Worm (Caenorhabditis elegans): Measurements from ENCODE around the gene C28H8.7.

Gene C28H8.7

DNA sequence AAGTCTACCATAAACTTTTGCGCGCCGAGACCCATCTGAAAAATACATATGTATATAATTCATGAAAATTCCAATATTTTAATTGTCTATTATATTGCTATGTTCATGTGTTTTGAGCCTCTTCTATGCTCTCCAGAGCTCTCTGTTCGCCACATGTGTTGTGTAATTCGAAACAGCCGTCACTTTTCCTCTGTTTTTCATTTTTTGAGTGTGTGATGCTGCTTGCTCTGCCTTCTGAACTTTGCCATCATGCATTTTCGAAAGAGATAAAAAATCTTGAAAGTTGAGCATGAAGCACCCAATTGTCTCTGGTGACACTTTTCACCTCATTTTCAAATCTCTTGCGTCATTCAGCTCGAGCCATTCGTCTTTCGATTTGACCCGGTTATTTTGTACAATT lies 14.5 kb downstream of the C28H8.7 start:
- TF ChIP-seq gei-8 (GFP tag; optimal IDR thresholded peaks at IDR 0.05): no peak
- peak in 1 of 2 experiments; percentile 87 for TF ChIP-seq unc-62 (GFP tag; optimal IDR thresholded peaks at IDR 0.05 in 1 of 2)
- no peak for TF ChIP-seq unc-62 (tag; optimal IDR thresholded peaks at IDR 0.05)

DNA sequence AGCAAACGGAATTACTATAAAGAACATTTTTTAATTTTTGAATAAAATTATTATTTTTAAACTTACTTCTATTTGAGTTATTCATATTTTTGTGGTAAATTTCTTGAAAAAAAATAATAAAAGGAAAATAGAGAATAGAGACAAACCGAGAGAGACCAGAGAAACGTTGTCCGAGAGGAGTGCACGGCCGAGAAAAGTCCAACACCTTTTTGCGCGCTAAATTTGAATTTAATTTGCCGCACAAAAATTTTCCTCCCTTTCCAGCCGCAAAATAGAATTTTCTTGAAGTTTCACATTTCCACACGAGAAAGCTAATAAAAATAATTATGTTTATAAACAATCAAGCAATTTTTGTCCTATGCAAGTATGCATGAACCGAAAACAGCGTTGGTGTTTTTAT lies 15.0 kb downstream of the C28H8.7 start, which contains the start of the genes F01F1.11 and F01F1.3:
F01F1.11 (minus strand) TSS at position 118 of the 400 bp plus-strand sequence.
F01F1.3 (plus strand) TSS at position 179 of the 400 bp plus-strand sequence.
- TF ChIP-seq duxl-1 (tag; optimal IDR thresholded peaks at IDR 0.05; ENCODE audit: poor library complexity) (peak; percentile 68), Y48G9A.11 (GFP tag; IDR thresholded peaks at IDR 0.05) (peak; percentile 72), nhr-28 (tag; optimal IDR thresholded peaks at IDR 0.05) (peak; percentile 41), hmg-1.1 (GFP tag; IDR thresholded peaks at IDR 0.05) (peak; percentile 58), nhr-42 (GFP tag; IDR thresholded peaks at IDR 0.05) (no peak), madf-9 (GFP tag; conservative IDR thresholded peaks at IDR 0.05) (peak; percentile 76), nhr-102 (tag; optimal IDR thresholded peaks at IDR 0.05) (peak; percentile 39), skn-1 (tag; optimal IDR thresholded peaks at IDR 0.05) (no peak), mes-2 (tag; optimal IDR thresholded peaks at IDR 0.05; ENCODE audit: poor library complexity, severe bottlenecking) (peak; percentile 99), daf-16 (GFP tag; optimal IDR thresholded peaks at IDR 0.05) (no peak), daf-16 (tag; optimal IDR thresholded peaks at IDR 0.05) (peak; percentile 18), tra-1 (GFP tag; IDR thresholded peaks at IDR 0.05) (0 out of 2 replicates have a peak, but pooled peaks have one; percentile 40), hlh-30 (tag; optimal IDR thresholded peaks at IDR 0.05; ENCODE audit: insufficient read depth) (peak; percentile 53), nhr-48 (tag; optimal IDR thresholded peaks at IDR 0.05) (peak; percentile 9), dmd-9 (GFP tag; IDR thresholded peaks at IDR 0.05) (peak; percentile 77; the same call in 1 of the 2 replicates), lin-13 (GFP tag; optimal IDR thresholded peaks at IDR 0.05) (peak; percentile 26), unc-130 (GFP tag; optimal IDR thresholded peaks at IDR 0.05) (peak; percentile 83), F49E8.2 (tag; optimal IDR thresholded peaks at IDR 0.05; ENCODE audit: borderline replicate concordance) (peak; percentile 14), nhr-25 (tag; optimal IDR thresholded peaks at IDR 0.05; ENCODE audit: borderline replicate concordance, insufficient read depth) (no peak), lin-38 (GFP tag; IDR thresholded peaks at IDR 0.05) (peak; percentile 72), snpc-1.2 (GFP tag; IDR thresholded peaks at IDR 0.05) (no peak), nhr-6 (tag; optimal IDR thresholded peaks at IDR 0.05) (peak; percentile 62), ZK337.2 (GFP tag; IDR thresholded peaks at IDR 0.05) (peak; percentile 90), lsy-2 (tag; optimal IDR thresholded peaks at IDR 0.05) (peak in 1 of 2 experiments; percentile 89), dpl-1 (GFP tag; optimal IDR thresholded peaks at IDR 0.05) (peak; percentile 98), pha-4 (GFP tag; IDR thresholded peaks at IDR 0.05) (0 out of 2 replicates have a peak, but pooled peaks have one; percentile 21), pha-4 (tag; optimal IDR thresholded peaks at IDR 0.05) (no peak), daf-12 (tag; optimal IDR thresholded peaks at IDR 0.05) (no peak), rbr-2 (tag; optimal IDR thresholded peaks at IDR 0.05) (peak; percentile 44), hif-1 (tag; optimal IDR thresholded peaks at IDR 0.05) (peak in 1 of 2 experiments; percentile 90), F37D6.2 (tag; optimal IDR thresholded peaks at IDR 0.05) (peak; percentile 30), dmd-6 (GFP tag; IDR thresholded peaks at IDR 0.05) (peak; percentile 71), hlh-11 (tag; optimal IDR thresholded peaks at IDR 0.05) (peak; percentile 51), T26A8.4 (GFP tag; IDR thresholded peaks at IDR 0.05) (peak; percentile 50; the same call in 1 of the 2 replicates), dve-1 (tag; optimal IDR thresholded peaks at IDR 0.05; ENCODE audit: insufficient read depth) (peak; percentile 75), T20F7.1 (GFP tag; optimal IDR thresholded peaks at IDR 0.05) (peak; percentile 61), D1046.2 (GFP tag; IDR thresholded peaks at IDR 0.05) (no peak), snpc-4 (tag; optimal IDR thresholded peaks at IDR 0.05) (no peak), mep-1 (tag; optimal IDR thresholded peaks at IDR 0.05) (peak; percentile 57), lin-39 (tag; optimal IDR thresholded peaks at IDR 0.05) (no peak)

All from whole organism, L4 larva.